Worm (Caenorhabditis elegans) whole organism, L4 larva: Measurements from ENCODE around the gene T24C12.4.

Source experiments
- D1046.2 ChIP-seq: fragments of 200-800 bp; sonication (Bioruptor generic); IDR thresholded peaks from 2 replicates; pipeline ENCODE4 v1.3.6; 2022; ENCODE audit warnings: missing genetic modification characterization, missing compliant biosample characterization
- F10B5.3 ChIP-seq: sonication (generic microtip); optimal IDR thresholded peaks from 2 replicates; lab custom pipeline; 2016; ENCODE audit warnings: mild to moderate bottlenecking, missing genetic modification characterization, missing compliant biosample characterization
- F26F4.8 ChIP-seq: fragments of 200-800 bp; sonication (Bioruptor generic); conservative IDR thresholded peaks from 2 replicates; pipeline ENCODE4 v1.3.6; 2022; ENCODE audit warnings: missing genetic modification characterization, missing compliant biosample characterization
- F37D6.2 ChIP-seq: sonication (generic microtip); optimal IDR thresholded peaks from 2 replicates; lab custom pipeline; 2016; ENCODE audit warnings: mild to moderate bottlenecking, missing genetic modification characterization, missing compliant biosample characterization
- F49E8.2 ChIP-seq: sonication (generic microtip); optimal IDR thresholded peaks from 2 replicates; lab custom pipeline; 2016; ENCODE audit warnings: missing compliant biosample characterization, mild to moderate bottlenecking, missing genetic modification characterization, borderline replicate concordance
- R02D3.7 ChIP-seq: fragments of 150-350 bp; sonication (generic microtip); optimal IDR thresholded peaks from 3 replicates; lab custom pipeline; 2014; ENCODE audit warnings: missing biosample characterization, missing genetic modification characterization
- ZK546.5 ChIP-seq, 2 experiments: sonication (generic microtip); optimal IDR thresholded peaks; 2 replicates each; lab custom pipeline; 2017; ENCODE audit warnings: missing biosample characterization in 2 of 2, missing genetic modification characterization in 2 of 2
- aha-1 ChIP-seq: fragments of 150-350 bp; peaks from one replicate; lab custom pipeline; 2014; ENCODE audit warnings: missing biosample characterization, missing genetic modification characterization
- arid-1 ChIP-seq: fragments of 200-800 bp; sonication (Bioruptor generic); conservative IDR thresholded peaks from 2 replicates; pipeline ENCODE4 v1.3.6; 2022; ENCODE audit warnings: missing genetic modification reagents, missing genetic modification characterization, missing compliant biosample characterization
- attf-4 ChIP-seq: sonication (generic microtip); optimal IDR thresholded peaks from 3 replicates; lab custom pipeline; 2017; ENCODE audit warnings: missing biosample characterization, missing genetic modification characterization
- ceh-28 ChIP-seq: fragments of 150-350 bp; optimal IDR thresholded peaks from 2 replicates; lab custom pipeline; 2014; ENCODE audit warnings: missing biosample characterization, missing genetic modification reagents, missing genetic modification characterization
- ceh-32 ChIP-seq: sonication (generic microtip); optimal IDR thresholded peaks from 2 replicates; lab custom pipeline; 2016; ENCODE audit warnings: mild to moderate bottlenecking, missing genetic modification characterization, missing compliant biosample characterization; ENCODE audit not compliant: poor library complexity
- ceh-62 ChIP-seq: sonication (generic microtip); optimal IDR thresholded peaks from 2 replicates; lab custom pipeline; 2017; ENCODE audit warnings: missing biosample characterization, missing genetic modification characterization
- daf-16 ChIP-seq, 3 experiments: sonication (generic microtip); optimal IDR thresholded peaks; 2 replicates each; lab custom pipeline; 2016 to 2017; ENCODE audit warnings: missing genetic modification characterization in 3 of 3, missing genetic modification reagents in 3 of 3, mild to moderate bottlenecking in 2 of 3, missing compliant biosample characterization in 2 of 3, missing biosample characterization in 1 of 3, moderate library complexity in 1 of 3
- daf-19 ChIP-seq: fragments of 200-800 bp; sonication (Bioruptor generic); conservative IDR thresholded peaks from 2 replicates; pipeline ENCODE4 v1.3.6; 2022; ENCODE audit warnings: missing genetic modification characterization, missing compliant biosample characterization
- dmd-6 ChIP-seq: fragments of 200-800 bp; sonication (Bioruptor generic); IDR thresholded peaks from 2 replicates; pipeline ENCODE4 v1.3.6; 2022; ENCODE audit warnings: missing genetic modification reagents, missing genetic modification characterization, missing compliant biosample characterization
- dve-1 ChIP-seq: sonication (generic microtip); optimal IDR thresholded peaks from 2 replicates; lab custom pipeline; 2017; ENCODE audit warnings: antibody characterized with exemption, mild to moderate bottlenecking, missing genetic modification characterization, missing compliant biosample characterization; ENCODE audit not compliant: insufficient read depth
- fkh-10 ChIP-seq: fragments of 150-350 bp; optimal IDR thresholded peaks from 2 replicates; lab custom pipeline; 2014; ENCODE audit warnings: missing biosample characterization, missing genetic modification reagents, missing genetic modification characterization
- hif-1 ChIP-seq, 2 experiments: sonication (generic microtip); optimal IDR thresholded peaks; 2 replicates each; lab custom pipeline; 2016 to 2017; ENCODE audit warnings: missing compliant biosample characterization in 2 of 2, missing genetic modification characterization in 2 of 2, missing genetic modification reagents in 2 of 2, missing genotype in 2 of 2, mild to moderate bottlenecking in 1 of 2
- hlh-11 ChIP-seq: fragments of 200-800 bp; sonication (Bioruptor generic); optimal IDR thresholded peaks from 2 replicates; lab custom pipeline; 2018; ENCODE audit warnings: mild to moderate bottlenecking, missing genetic modification characterization, missing compliant biosample characterization
- hmg-1.1 ChIP-seq: fragments of 200-800 bp; sonication (Bioruptor generic); IDR thresholded peaks from 2 replicates; pipeline ENCODE4 v1.3.6; 2022; ENCODE audit warnings: missing genetic modification reagents, missing genetic modification characterization, missing compliant biosample characterization
- lin-1 ChIP-seq: fragments of 200-800 bp; sonication (Bioruptor generic); IDR thresholded peaks from 2 replicates; pipeline ENCODE4 v1.3.6; 2022; ENCODE audit warnings: missing genetic modification reagents, missing genetic modification characterization, missing compliant biosample characterization
- lsy-2 ChIP-seq, 2 experiments: fragments of 150-350 bp in 1 of 2; sonication (generic microtip) in 1 of 2; optimal IDR thresholded peaks; 2 replicates each; lab custom pipeline; 2014 to 2017; ENCODE audit warnings: missing biosample characterization in 2 of 2, missing genetic modification characterization in 2 of 2
- mep-1 ChIP-seq: fragments of 150-350 bp; sonication (generic microtip); optimal IDR thresholded peaks from 3 replicates; lab custom pipeline; 2014; ENCODE audit warnings: missing biosample characterization, missing genetic modification characterization
- mes-2 ChIP-seq: sonication (generic microtip); optimal IDR thresholded peaks from 2 replicates; lab custom pipeline; 2016; ENCODE audit warnings: missing genotype, mild to moderate bottlenecking, missing genetic modification characterization, missing compliant biosample characterization; ENCODE audit not compliant: poor library complexity, severe bottlenecking
- mxl-2 ChIP-seq: fragments of 200-800 bp; sonication (Bioruptor generic); conservative IDR thresholded peaks from 2 replicates; pipeline ENCODE4 v1.3.6; 2022; ENCODE audit warnings: missing genetic modification reagents, missing genetic modification characterization, missing compliant biosample characterization
- mxl-3 ChIP-seq: fragments of 200-800 bp; sonication (Bioruptor generic); optimal IDR thresholded peaks from 2 replicates; lab custom pipeline; 2018; ENCODE audit warnings: mild to moderate bottlenecking, missing genetic modification characterization, missing compliant biosample characterization
- nhr-10 ChIP-seq: fragments of 150-350 bp; optimal IDR thresholded peaks from 2 replicates; lab custom pipeline; 2014; ENCODE audit warnings: missing biosample characterization, missing genetic modification characterization
- nhr-11 ChIP-seq: fragments of 150-350 bp; optimal IDR thresholded peaks from 2 replicates; lab custom pipeline; 2014; ENCODE audit warnings: missing biosample characterization, missing genetic modification characterization
- nhr-111 ChIP-seq: fragments of 200-800 bp; sonication (Bioruptor generic); optimal IDR thresholded peaks from 2 replicates; lab custom pipeline; 2018; ENCODE audit warnings: mild to moderate bottlenecking, missing genetic modification characterization, missing compliant biosample characterization
- nhr-237 ChIP-seq: sonication (generic microtip); optimal IDR thresholded peaks from 2 replicates; lab custom pipeline; 2017; ENCODE audit warnings: missing biosample characterization, missing genetic modification characterization
- nhr-28 ChIP-seq: fragments of 150-350 bp; optimal IDR thresholded peaks from 2 replicates; lab custom pipeline; 2014; ENCODE audit warnings: missing biosample characterization, missing genetic modification characterization
- nhr-6 ChIP-seq: fragments of 150-350 bp; optimal IDR thresholded peaks from 2 replicates; lab custom pipeline; 2014; ENCODE audit warnings: missing biosample characterization, missing genetic modification characterization
- nhr-77 ChIP-seq: fragments of 150-350 bp; optimal IDR thresholded peaks from 2 replicates; lab custom pipeline; 2014; ENCODE audit warnings: missing biosample characterization, missing genetic modification characterization
- pha-4 ChIP-seq, 2 experiments: fragments of 150-350 bp in 1 of 2; fragments of 200-800 bp in 1 of 2; sonication (Bioruptor generic) in 1 of 2; IDR thresholded peaks in 1 of 2; optimal IDR thresholded peaks in 1 of 2; 2 replicates each; pipeline versions ENCODE4 v1.3.6 to Lab custom; 2014 to 2022; ENCODE audit warnings: missing genetic modification characterization in 2 of 2, missing genetic modification reagents in 2 of 2, missing biosample characterization in 1 of 2, missing compliant biosample characterization in 1 of 2
- php-3 ChIP-seq: fragments of 200-800 bp; sonication (Bioruptor generic); IDR thresholded peaks from 2 replicates; pipeline ENCODE4 v1.3.6; 2022; ENCODE audit warnings: missing genetic modification reagents, missing genetic modification characterization, missing compliant biosample characterization
- rbr-2 ChIP-seq: sonication (generic microtip); optimal IDR thresholded peaks from 2 replicates; lab custom pipeline; 2016; ENCODE audit warnings: missing genotype, missing genetic modification characterization, missing compliant biosample characterization
- unc-130 ChIP-seq: sonication (generic microtip); optimal IDR thresholded peaks from 2 replicates; lab custom pipeline; 2016; ENCODE audit warnings: missing genetic modification reagents, missing genetic modification characterization, missing compliant biosample characterization
- unc-62 ChIP-seq, 3 experiments: fragments of 150-350 bp in 1 of 3; sonication (generic microtip); optimal IDR thresholded peaks in 2 of 3; peaks in 1 of 3; 1 replicate in 1 of 3; 2 replicates in 2 of 3; lab custom pipeline; 2014 to 2017; ENCODE audit warnings: missing biosample characterization in 3 of 3, missing genetic modification characterization in 3 of 3, missing genetic modification reagents in 3 of 3, missing genotype in 1 of 3
- vab-7 ChIP-seq: fragments of 200-800 bp; sonication (Bioruptor generic); IDR thresholded peaks from 2 replicates; pipeline ENCODE4 v1.3.6; 2022; ENCODE audit warnings: missing genetic modification reagents, missing genetic modification characterization, missing compliant biosample characterization
- zag-1 ChIP-seq: fragments of 150-350 bp; optimal IDR thresholded peaks from 2 replicates; lab custom pipeline; 2014; ENCODE audit warnings: missing biosample characterization, missing genetic modification characterization
- zfp-2 ChIP-seq: sonication (generic microtip); optimal IDR thresholded peaks from 2 replicates; lab custom pipeline; 2016; ENCODE audit warnings: mild to moderate bottlenecking, missing genetic modification characterization, missing compliant biosample characterization
- ztf-7 ChIP-seq: fragments of 150-350 bp; optimal IDR thresholded peaks from 2 replicates; lab custom pipeline; 2014; ENCODE audit warnings: missing biosample characterization, missing genetic modification characterization

T24C12.4 gene

DNA sequence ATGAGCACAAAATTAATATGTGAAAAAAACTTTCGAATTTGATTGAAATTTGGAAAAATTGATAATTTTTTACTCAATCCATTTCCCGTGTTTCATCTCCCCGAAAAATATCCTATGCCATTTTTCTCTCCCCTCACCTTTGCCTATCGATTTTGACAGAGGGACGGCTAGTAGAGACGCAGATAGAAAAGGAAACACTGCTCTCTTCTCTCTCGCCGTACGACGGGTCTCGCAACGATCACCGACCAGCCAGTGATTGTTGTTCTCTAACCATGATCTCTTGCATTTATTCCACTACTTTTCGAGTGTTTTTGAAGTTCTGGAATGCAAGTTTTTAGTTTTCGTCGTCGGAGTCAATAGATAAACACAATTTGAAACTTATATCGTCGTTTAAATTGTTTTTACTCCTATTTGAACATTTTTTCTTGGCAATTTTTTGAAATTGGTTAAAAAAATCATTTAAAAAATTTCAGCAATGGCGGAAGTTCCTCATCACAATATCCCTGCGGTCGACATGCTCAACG is 32.6 kb upstream of the T24C12.4 start, which contains the start of gene vha-15 (continued):
- TF ChIP-seq nhr-77 (peak; percentile 67), vab-7 (GFP tag; lab: Robert Waterston, UW) (no peak; the same call in 1 of the 2 replicates), ceh-28 (tag; lab: Kevin White, UChicago) (peak; percentile 65), nhr-10 (tag; lab: Kevin White, UChicago) (no peak), F37D6.2 (tag; lab: Kevin White, UChicago) (no peak), fkh-10 (peak; percentile 72), rbr-2 (tag; lab: Kevin White, UChicago) (peak; percentile 82), F10B5.3 (tag; lab: Kevin White, UChicago) (no peak), daf-16 (GFP tag; optimal IDR thresholded peaks at IDR 0.05; lab: Kevin White, UChicago) (no peak), daf-16 (tag; optimal IDR thresholded peaks at IDR 0.05; lab: Kevin White, UChicago) (peak; percentile 81), nhr-11 (peak; percentile 61), mxl-3 (GFP tag; lab: Kevin White, UChicago) (no peak), F49E8.2 (tag; lab: Kevin White, UChicago) (no peak), hmg-1.1 (GFP tag; lab: Robert Waterston, UW) (peak; percentile 78), nhr-6 (tag; lab: Kevin White, UChicago) (peak; percentile 68), mep-1 (tag; lab: Kevin White, UChicago) (peak; percentile 88), dve-1 (peak; percentile 80), arid-1 (no peak), nhr-28 (tag; lab: Kevin White, UChicago) (peak; percentile 71), R02D3.7 (tag; lab: Kevin White, UChicago) (no peak), ZK546.5 (tag; optimal IDR thresholded peaks at IDR 0.05; lab: Kevin White, UChicago) (peak; percentile 3 to 69), lin-1 (GFP tag; lab: Robert Waterston, UW) (no peak), hlh-11 (peak; percentile 81), ceh-32 (tag; lab: Kevin White, UChicago) (no peak), nhr-111 (GFP tag; lab: Kevin White, UChicago) (no peak), ceh-62 (no peak), daf-19 (GFP tag; lab: Robert Waterston, UW) (no peak), nhr-237 (tag; lab: Kevin White, UChicago) (peak; percentile 26), zag-1 (tag; lab: Kevin White, UChicago) (no peak), hif-1 (tag; optimal IDR thresholded peaks at IDR 0.05; lab: Kevin White, UChicago) (peak in 1 of 2 experiments; percentile 41), pha-4 (GFP tag; IDR thresholded peaks at IDR 0.05; lab: Robert Waterston, UW) (0 out of 2 replicates have a peak, but pooled peaks have one; percentile 35), pha-4 (tag; optimal IDR thresholded peaks at IDR 0.05; lab: Kevin White, UChicago) (peak; percentile 31), mes-2 (tag; lab: Kevin White, UChicago) (peak; percentile 85), attf-4 (tag; lab: Kevin White, UChicago) (no peak), unc-62 (GFP tag; optimal IDR thresholded peaks at IDR 0.05 in 1 of 2; lab: Kevin White, UChicago) (peak in 1 of 2 experiments; percentile 81), unc-62 (tag; optimal IDR thresholded peaks at IDR 0.05; lab: Kevin White, UChicago) (no peak), mxl-2 (GFP tag; lab: Robert Waterston, UW) (no peak), aha-1 (tag; lab: Kevin White, UChicago) (peak; percentile 89), ztf-7 (tag; lab: Kevin White, UChicago) (no peak), lsy-2 (tag; optimal IDR thresholded peaks at IDR 0.05; lab: Kevin White, UChicago) (peak; percentile 86 to 93), F26F4.8 (GFP tag; lab: Robert Waterston, UW) (no peak), D1046.2 (GFP tag; lab: Robert Waterston, UW) (no peak), zfp-2 (tag; lab: Kevin White, UChicago) (peak; percentile 4), php-3 (GFP tag; lab: Robert Waterston, UW) (no peak), dmd-6 (GFP tag; lab: Robert Waterston, UW) (peak; percentile 66), unc-130 (GFP tag; lab: Kevin White, UChicago) (no peak)
